Fruit fly (Drosophila melanogaster) S2 (cell line): Measurements from ENCODE around the gene CG3342.

Experiments
- CG8478 ChIP-seq: fragments of >200 bp; optimal IDR thresholded peaks from 2 replicates; lab custom pipeline; 2018
- CTCF ChIP-seq, 2 experiments: fragments of >200 bp; optimal IDR thresholded peaks; 2 replicates each; lab custom pipeline; 2018

CG3342 gene

DNA sequence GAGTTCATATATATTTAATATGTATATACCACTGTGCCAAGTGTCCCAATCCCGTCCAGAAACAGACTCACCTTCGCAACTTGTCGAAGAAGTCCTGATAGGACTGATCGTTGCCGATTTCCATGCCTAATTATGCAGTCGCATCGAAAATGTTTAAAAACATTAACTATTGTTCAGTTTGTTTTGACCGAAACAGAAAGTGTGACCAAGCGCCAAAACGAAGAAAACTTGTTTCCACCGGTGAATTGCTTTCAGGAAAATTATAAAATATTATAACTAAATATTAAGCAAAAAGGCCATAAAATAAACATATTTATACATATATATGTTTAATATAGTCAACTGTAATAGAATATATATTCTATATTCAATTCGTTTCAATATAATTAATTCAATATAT is at the start of gene CG3342:
TSS of gene CG3342 (minus strand) at position 209 of the 400 bp plus-strand sequence.
- TF ChIP-seq CG8478 (lab: Kevin White, UChicago) (no peak), CTCF (optimal IDR thresholded peaks at IDR 0.05; lab: Kevin White, UChicago) (no peak)

DNA sequence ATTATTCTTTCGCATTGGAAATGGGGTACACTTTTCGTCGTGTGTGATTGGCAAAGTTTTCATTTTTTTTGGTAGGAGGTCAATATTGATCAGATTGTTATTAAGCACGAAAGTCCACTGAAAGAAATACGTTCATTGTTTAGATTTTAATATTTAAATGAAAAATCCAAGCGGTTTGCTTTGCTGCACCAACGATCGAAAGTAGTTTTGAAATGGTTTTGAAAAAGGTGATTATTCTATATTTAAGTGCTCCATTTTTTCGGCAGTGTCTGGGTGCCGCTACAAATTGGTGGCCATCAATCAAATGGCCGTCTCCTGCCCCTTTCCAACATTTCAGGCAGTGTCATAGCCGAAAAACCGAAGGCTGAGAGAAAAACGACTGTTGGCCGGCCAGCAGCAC is 46.8 kb upstream of the CG3342 start:
- TF ChIP-seq CTCF (optimal IDR thresholded peaks at IDR 0.05; lab: Kevin White, UChicago) (no peak), CG8478 (lab: Kevin White, UChicago) (no peak)

DNA sequence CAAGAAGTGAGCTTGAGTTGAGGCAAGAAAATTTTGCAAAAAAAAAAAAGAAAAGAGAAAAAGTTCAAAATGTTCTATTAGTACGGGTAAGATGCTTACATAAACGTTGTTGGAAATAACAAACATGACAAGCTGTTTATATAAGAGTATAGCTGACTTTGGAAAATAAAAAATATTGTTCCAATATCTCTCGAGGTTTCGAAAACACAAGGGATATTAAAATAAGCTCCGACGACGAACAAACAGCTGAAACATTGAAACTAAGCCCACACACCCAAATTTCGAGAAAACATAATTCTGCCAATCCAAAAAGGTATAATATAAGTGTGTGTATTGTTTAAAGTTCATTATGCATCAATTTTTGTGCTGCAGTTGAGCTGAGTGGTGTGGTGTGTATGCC is 46.1 kb upstream of the CG3342 start:
- TF ChIP-seq CG8478 (lab: Kevin White, UChicago) (no peak), CTCF (optimal IDR thresholded peaks at IDR 0.05; lab: Kevin White, UChicago) (no peak)

DNA sequence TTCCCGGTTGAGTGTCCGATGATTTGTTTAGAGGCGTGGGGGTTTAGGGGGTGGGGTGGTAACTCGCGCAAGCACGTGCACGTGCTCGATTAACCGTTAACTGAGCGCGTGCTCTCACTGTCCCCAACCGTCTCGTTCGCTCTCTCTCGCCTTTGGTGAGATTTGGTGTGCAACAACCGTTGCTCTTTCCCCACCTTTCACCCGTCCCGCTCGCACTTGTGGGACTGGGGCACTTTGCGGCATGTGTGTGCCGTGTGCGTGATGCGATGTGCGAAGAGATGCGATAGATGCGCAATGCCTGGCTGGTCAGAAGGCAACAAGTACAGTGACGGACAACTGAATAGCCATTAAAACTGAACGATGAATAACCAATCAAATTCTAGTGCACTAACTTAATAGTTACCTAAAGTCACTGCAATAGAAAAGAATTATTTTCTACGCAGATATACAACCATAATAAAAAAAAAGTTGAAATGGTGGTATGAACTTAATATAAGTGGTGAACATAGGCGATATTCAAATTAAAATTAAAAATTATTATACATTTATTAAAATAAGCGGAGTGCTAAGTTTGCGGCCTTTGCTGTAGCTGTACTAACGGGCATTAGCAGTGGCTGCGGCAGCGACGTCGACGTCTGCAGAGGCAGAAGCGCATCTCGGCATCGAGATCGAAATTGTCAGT is 43.7 kb upstream of the CG3342 start:
- TF ChIP-seq CG8478 (lab: Kevin White, UChicago) (no peak), CTCF (optimal IDR thresholded peaks at IDR 0.05; lab: Kevin White, UChicago) (no peak)

DNA sequence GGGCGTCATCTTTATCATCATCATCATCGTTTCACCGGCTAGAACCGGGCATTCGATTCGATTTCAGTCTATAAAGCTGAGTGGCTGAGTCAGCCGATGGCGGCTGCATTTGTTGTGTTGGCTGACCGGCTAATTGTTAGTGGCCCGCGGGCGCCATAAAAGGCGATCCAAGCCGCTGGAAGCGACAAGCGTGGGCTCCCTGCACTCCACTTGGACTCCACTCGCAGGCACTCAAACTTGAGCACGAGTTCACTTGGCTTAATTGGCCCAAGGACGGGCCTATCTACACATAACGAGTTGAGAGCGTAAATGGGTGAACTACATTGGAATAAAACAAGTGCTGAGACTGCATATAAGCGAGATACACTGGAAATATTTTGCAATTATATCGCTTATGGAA is 23.8 kb upstream of the CG3342 start:
- no peak for TF ChIP-seq CG8478 (lab: Kevin White, UChicago)
- no peak for TF ChIP-seq CTCF (optimal IDR thresholded peaks at IDR 0.05; lab: Kevin White, UChicago)

DNA sequence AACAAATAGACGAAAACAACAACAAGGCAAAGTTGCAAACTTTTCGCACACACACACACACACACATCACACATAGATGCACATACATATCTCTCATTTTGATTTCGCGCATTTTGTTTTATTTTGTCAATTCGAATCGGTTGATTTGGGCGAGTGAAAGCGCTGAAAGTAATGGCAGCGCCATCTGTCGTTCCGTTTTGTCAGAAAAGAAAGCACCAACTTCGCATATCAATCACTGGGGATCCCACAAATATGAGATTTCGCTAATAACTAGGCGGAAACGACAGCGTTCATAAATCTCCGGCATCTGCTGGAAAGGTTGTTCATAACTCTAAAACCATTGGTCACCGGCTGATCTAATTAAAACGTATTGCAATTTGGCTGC is 22.4 kb upstream of the CG3342 start:
- TF ChIP-seq CTCF (optimal IDR thresholded peaks at IDR 0.05; lab: Kevin White, UChicago) (peak; percentile 52 to 55), CG8478 (lab: Kevin White, UChicago) (no peak)

DNA sequence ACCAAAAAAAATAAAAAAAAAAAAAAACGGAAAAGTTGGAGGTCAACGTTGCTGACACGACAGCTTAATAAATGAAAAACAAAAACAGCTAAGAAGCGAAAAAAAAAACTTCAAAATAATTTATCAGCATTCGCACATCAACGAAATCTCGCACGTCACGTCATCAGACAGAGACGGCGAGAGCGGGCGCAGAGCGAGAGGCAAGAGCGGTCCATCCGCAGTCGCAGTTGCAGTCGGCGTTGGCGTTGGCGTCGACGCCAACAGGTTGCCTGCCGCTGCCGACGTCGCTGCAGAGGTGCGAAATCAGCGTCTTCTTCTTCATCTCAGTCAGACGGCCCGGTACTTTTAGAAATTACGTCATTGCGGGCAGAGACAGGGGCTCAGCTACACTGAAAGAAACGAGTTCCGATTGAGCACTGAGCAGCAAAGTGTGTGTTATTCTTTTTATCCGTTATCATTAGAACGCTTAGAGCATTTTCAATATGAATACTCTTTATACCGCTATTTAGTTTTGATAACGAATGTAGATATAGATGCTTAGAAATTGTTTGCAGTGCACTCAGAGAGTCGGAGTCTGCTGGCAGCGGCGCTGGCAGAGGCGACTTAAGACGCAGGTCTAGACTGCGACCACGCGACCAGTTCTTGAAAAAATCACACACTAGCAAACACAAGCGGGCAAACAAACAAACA is 21.9 kb upstream of the CG3342 start:
- TF ChIP-seq CTCF (optimal IDR thresholded peaks at IDR 0.05; lab: Kevin White, UChicago) (no peak), CG8478 (lab: Kevin White, UChicago) (no peak)

DNA sequence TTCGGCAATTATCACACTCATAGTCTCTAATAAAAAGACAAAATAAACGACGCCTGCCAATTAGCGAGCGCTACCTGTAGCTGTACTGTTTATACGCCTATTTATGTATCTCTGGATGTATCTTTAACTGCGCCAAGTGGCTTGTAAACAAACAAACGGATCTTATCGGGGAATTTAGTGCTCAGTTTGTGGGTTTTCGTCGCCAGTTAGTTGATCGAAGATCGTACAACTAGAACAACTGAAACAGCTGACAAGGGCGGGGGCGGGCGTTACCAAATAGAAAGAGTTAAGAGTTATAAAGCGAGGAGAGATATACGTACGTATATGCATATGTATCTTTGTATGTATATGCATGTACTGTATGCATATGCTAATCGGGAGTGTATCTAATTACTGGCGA is 19.3 kb upstream of the CG3342 start:
- TF ChIP-seq CG8478 (lab: Kevin White, UChicago) (no peak), CTCF (optimal IDR thresholded peaks at IDR 0.05; lab: Kevin White, UChicago) (no peak)

DNA sequence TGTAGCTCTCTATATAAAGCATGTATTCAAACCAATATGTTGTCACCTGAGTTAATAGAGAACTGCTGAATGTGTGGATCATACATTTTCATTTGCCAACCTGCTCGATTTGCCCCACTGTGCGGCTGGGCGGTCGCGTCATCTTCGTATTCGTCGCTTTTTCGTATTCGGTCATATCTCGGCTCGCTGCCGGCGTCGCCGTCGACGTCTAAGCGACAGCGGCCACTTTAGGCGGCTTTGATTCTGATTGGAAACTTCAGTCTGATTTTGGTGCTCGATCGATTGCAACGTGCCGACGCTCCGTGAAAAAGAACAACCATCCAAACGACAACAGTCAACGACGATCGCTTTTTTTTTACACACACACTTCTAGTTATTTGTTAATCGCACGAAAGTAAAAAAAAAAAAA is 18.2 kb upstream of the CG3342 start:
- TF ChIP-seq CTCF (optimal IDR thresholded peaks at IDR 0.05; lab: Kevin White, UChicago), result no peak
- no peak for TF ChIP-seq CG8478 (lab: Kevin White, UChicago)

DNA sequence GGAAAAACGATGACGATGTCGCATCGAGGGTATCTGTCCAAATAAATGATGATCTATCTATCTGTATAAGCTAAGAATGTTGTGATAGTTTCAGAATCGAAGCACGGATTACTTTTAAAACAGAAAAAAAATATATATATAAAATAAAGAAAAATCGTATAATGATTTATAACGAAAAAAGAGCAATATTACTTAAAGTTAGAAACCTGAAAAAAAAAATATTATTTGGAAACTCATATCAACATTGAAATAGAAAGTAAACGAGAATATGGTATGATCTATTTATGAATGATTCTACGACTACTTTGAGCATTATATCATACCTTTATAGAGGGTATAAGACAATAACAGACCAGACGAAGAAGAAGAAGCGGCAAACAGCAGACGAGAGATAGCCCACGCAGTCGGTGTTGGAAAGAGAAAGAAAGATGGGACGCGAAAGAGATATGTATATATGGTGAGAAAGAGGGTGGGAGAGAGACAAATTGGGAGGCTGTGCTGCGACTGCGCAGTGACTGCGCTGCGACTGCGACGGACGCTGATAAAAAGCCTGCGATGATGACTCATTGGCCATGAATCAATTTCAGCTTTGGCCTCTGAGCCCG is 16.0 kb upstream of the CG3342 start:
- TF ChIP-seq CTCF (optimal IDR thresholded peaks at IDR 0.05; lab: Kevin White, UChicago) (no peak), CG8478 (lab: Kevin White, UChicago) (no peak)

DNA sequence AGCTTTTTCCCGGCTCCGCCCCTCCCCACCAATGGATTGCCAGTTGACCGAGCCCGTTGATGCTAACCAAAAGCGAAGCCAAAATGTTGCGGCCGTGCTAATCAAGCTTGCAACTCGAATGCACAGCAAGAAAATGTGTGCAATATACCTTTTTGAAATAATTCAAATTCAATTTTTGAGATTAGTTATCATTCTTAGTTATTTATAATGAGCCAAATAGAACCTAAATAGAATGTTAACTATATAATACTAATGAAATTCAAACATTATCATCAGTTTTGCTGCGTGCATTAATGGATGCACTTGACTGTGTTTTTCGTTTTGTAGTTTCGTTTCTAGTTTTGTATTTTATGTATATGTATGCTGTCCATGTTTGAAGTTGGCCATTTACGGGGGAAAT is 14.6 kb upstream of the CG3342 start:
- no peak for TF ChIP-seq CG8478 (lab: Kevin White, UChicago)
- no peak for TF ChIP-seq CTCF (optimal IDR thresholded peaks at IDR 0.05; lab: Kevin White, UChicago)

DNA sequence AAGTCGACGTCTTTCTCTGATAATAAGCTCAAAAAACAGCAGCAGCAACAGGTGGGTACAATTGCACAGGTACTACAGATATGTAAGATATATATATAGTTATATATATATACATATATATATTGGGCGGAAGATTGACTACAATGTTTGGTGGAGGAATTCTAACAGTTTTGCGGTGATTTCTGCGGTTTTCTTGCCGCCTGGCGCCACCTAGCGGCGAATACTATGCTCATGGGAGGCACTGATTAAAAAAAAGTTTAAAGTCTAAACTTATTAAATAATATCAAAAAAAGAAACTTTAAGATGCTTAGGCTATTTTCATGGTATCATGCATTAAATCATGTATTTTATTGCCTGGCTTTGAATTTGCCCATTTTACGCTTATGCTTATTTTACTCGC is 13.6 kb upstream of the CG3342 start:
- TF ChIP-seq CTCF (optimal IDR thresholded peaks at IDR 0.05; lab: Kevin White, UChicago) (peak in 1 of 2 experiments; percentile 68), CG8478 (lab: Kevin White, UChicago) (no peak)

DNA sequence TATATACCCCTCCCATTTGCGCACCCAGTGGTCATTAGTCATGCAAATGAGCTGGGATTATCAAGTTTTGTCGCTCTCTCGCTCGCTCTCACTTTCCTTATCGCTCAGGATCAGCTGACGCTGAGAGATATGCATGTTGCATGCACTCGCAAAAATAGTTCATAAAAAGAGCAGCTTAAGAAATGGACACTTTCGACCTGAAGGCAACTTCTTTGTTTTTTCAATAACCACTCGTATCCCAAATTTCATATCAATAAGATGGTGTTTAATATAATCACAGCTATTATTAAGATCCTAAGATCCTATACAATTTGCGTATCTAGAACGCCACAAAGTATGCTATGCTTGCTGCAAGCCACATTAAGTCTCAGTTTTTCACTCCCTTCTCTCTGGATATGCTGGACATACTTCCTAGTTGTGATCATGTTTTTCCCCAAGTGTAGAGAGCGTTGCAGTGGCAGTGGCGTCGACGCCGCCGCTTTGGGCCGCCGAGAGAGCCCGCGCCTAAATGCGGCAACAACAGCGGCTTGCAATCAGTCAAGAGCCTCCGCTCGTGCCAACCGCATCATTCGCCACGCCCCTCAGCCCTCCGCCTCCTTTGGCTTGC is 12.6 kb upstream of the CG3342 start, which contains the start of gene CG34417:
TSS of gene CG34417 (plus strand) at position 557 of the 607 bp plus-strand sequence.
- TF ChIP-seq CTCF (optimal IDR thresholded peaks at IDR 0.05; lab: Kevin White, UChicago), result no peak
- no peak for TF ChIP-seq CG8478 (lab: Kevin White, UChicago)

DNA sequence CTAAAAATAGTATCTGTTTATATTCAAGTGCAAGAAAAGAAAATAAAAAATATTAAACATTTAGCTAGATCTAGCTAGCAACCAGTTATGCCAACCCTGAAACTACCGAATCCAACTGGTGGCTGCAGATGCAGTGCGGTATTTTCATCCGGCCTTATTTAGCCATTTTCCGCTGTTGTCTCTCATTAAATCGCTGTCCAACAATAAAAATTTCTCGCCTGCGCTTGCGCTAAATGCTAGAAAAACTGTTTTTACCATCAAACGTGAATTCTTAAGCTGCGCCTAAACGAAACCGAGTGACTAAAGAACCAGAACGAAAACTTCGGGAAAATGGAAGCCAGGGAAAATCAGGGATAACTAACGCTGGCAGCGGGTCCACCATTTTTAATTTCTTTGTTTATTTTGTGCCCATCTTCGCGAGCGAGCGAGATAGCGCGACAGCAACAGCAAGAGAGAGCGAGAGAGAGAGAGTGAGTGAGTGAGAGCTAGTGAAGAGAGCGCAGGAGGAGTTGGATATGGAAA is 6.2 kb upstream of the CG3342 start, which contains the start of gene dx:
TSS of gene dx (plus strand) at position 164 of the 522 bp plus-strand sequence.
- TF ChIP-seq CTCF (optimal IDR thresholded peaks at IDR 0.05; lab: Kevin White, UChicago) (peak in 1 of 2 experiments; percentile 5), CG8478 (lab: Kevin White, UChicago) (no peak)
